Worm (Caenorhabditis elegans): ENCODE data around the gene clec-26.

- TF ChIP-seq nhr-76 (tag; optimal IDR thresholded peaks at IDR 0.05) (no peak), elt-3 (tag; optimal IDR thresholded peaks at IDR 0.05) (no peak), aly-2 (tag; optimal IDR thresholded peaks at IDR 0.05) (no peak), nhr-67 (tag; optimal IDR thresholded peaks at IDR 0.05) (no peak), sea-2 (GFP tag; optimal IDR thresholded peaks at IDR 0.05) (no peak), ama-1 (optimal IDR thresholded peaks at IDR 0.05) (no peak), nhr-11 (tag; optimal IDR thresholded peaks at IDR 0.05) (no peak), ceh-82 (tag; optimal IDR thresholded peaks at IDR 0.05) (no peak)
Measured at ce11 chrV:16848498-16848897, at the start of gene clec-26, which contains the start of gene clec-36.

Measured in whole organism, L3 larva.